Fruit fly (Drosophila melanogaster) whole organism, embryonic: ENCODE measurements around the gene Uggt.

Experiments used
- Asciz ChIP-seq: fragments of 200-800 bp; sonication (Bioruptor generic); optimal IDR thresholded peaks from 2 replicates; lab custom pipeline; 2017; ENCODE audit warnings: missing biosample characterization, mild to moderate bottlenecking, missing genetic modification characterization, missing genetic modification reagents
- Atf-2 ChIP-seq: fragments of 200-800 bp; sonication (Bioruptor generic); optimal IDR thresholded peaks from 2 replicates; lab custom pipeline; 2016; ENCODE audit warnings: missing biosample characterization, missing genetic modification characterization
- B-H1 ChIP-seq: fragments of 200-800 bp; sonication (Bioruptor generic); IDR thresholded peaks from 3 replicates; pipeline ENCODE4 v1.3.6; 2022; ENCODE audit warnings: missing biosample characterization, missing genetic modification characterization
- Bdp1 ChIP-seq: fragments of 200-800 bp; sonication (Bioruptor generic); optimal IDR thresholded peaks from 3 replicates; lab custom pipeline; 2016; ENCODE audit warnings: missing biosample characterization, missing genetic modification characterization
- CG10543 ChIP-seq: fragments of 200-800 bp; sonication (Bioruptor generic); optimal IDR thresholded peaks from 3 replicates; lab custom pipeline; 2017; ENCODE audit warnings: missing biosample characterization, mild to moderate bottlenecking, missing genetic modification characterization, moderate library complexity
- CG10959 ChIP-seq: fragments of 200-800 bp; sonication (Bioruptor generic); IDR thresholded peaks from 2 replicates; pipeline ENCODE4 v1.3.6; 2022; ENCODE audit warnings: missing biosample characterization, missing genetic modification characterization
- CG11695 ChIP-seq: fragments of 200-800 bp; sonication (Bioruptor generic); IDR thresholded peaks from 3 replicates; pipeline ENCODE4 v1.3.6; 2022; ENCODE audit warnings: missing biosample characterization, missing genetic modification characterization
- CG12104 ChIP-seq: fragments of 200-800 bp; sonication (Bioruptor generic); optimal IDR thresholded peaks from 3 replicates; lab custom pipeline; 2016; ENCODE audit warnings: missing biosample characterization, missing genetic modification characterization
- CG12236 ChIP-seq: fragments of 200-800 bp; sonication (Bioruptor generic); optimal IDR thresholded peaks from 2 replicates; lab custom pipeline; 2016; ENCODE audit warnings: missing biosample characterization, missing genetic modification characterization
- CG12744 ChIP-seq: fragments of 200-800 bp; sonication (Bioruptor generic); optimal IDR thresholded peaks from 2 replicates; lab custom pipeline; 2016; ENCODE audit warnings: missing biosample characterization, missing genetic modification characterization
- CG13123 ChIP-seq: fragments of 200-800 bp; sonication (Bioruptor generic); optimal IDR thresholded peaks from 2 replicates; lab custom pipeline; 2016; ENCODE audit warnings: missing biosample characterization, missing genetic modification characterization
- CG13894 ChIP-seq: fragments of 200-800 bp; sonication (Bioruptor generic); optimal IDR thresholded peaks from 3 replicates; lab custom pipeline; 2018; ENCODE audit warnings: missing biosample characterization, mild to moderate bottlenecking, missing genetic modification characterization, moderate library complexity
- CG14667 ChIP-seq: fragments of 200-800 bp; sonication (Bioruptor generic); IDR thresholded peaks from 2 replicates; pipeline ENCODE4 v1.3.6; 2022; ENCODE audit warnings: missing biosample characterization, missing genetic modification characterization
- CG17359 ChIP-seq: fragments of 200-800 bp; sonication (Bioruptor generic); optimal IDR thresholded peaks from 3 replicates; lab custom pipeline; 2018; ENCODE audit warnings: missing biosample characterization, mild to moderate bottlenecking, missing genetic modification characterization, moderate library complexity
- CG17912 ChIP-seq: fragments of 200-800 bp; sonication (Bioruptor generic); optimal IDR thresholded peaks from 2 replicates; lab custom pipeline; 2018; ENCODE audit warnings: missing biosample characterization, mild to moderate bottlenecking, missing genetic modification characterization
- CG1792 ChIP-seq: fragments of 200-800 bp; sonication (Bioruptor generic); optimal IDR thresholded peaks from 2 replicates; lab custom pipeline; 2016; ENCODE audit warnings: missing biosample characterization, missing genetic modification characterization
- CG2129 ChIP-seq: fragments of 200-800 bp; sonication (Bioruptor generic); IDR thresholded peaks from 2 replicates; pipeline ENCODE4 v1.3.6; 2022; ENCODE audit warnings: missing biosample characterization, missing genetic modification characterization; ENCODE audit not compliant: partially characterized antibody
- CG31388 ChIP-seq: fragments of 200-800 bp; sonication (Bioruptor generic); optimal IDR thresholded peaks from 2 replicates; lab custom pipeline; 2016; ENCODE audit warnings: missing biosample characterization, missing genetic modification characterization
- CG4360 ChIP-seq: fragments of 200-800 bp; sonication (Bioruptor generic); IDR thresholded peaks from 2 replicates; pipeline ENCODE4 v1.3.6; 2022; ENCODE audit warnings: missing biosample characterization, missing genetic modification characterization
- CG4854 ChIP-seq: fragments of 200-800 bp; sonication (Bioruptor generic); optimal IDR thresholded peaks from 2 replicates; lab custom pipeline; 2016; ENCODE audit warnings: missing biosample characterization, missing genetic modification characterization, inconsistent platforms
- CG6765 ChIP-seq: fragments of 200-800 bp; sonication (Bioruptor generic); optimal IDR thresholded peaks from 3 replicates; lab custom pipeline; 2017; ENCODE audit warnings: missing biosample characterization, mild to moderate bottlenecking, missing genetic modification characterization
- CG6813 ChIP-seq: fragments of 200-800 bp; sonication (Bioruptor generic); optimal IDR thresholded peaks from 2 replicates; lab custom pipeline; 2017; ENCODE audit warnings: missing biosample characterization, missing genetic modification characterization, mild to moderate bottlenecking, moderate library complexity, missing genetic modification reagents
- CG7786 ChIP-seq: fragments of 200-800 bp; sonication (Bioruptor generic); optimal IDR thresholded peaks from 2 replicates; lab custom pipeline; 2016; ENCODE audit warnings: missing biosample characterization, missing genetic modification characterization
- CG8478 ChIP-seq: fragments of >200 bp; optimal IDR thresholded peaks from 2 replicates; lab custom pipeline; 2018
- CG9215 ChIP-seq: fragments of 200-800 bp; sonication (Bioruptor generic); IDR thresholded peaks from 2 replicates; pipeline ENCODE4 v1.3.6; 2022; ENCODE audit warnings: missing biosample characterization, missing genetic modification characterization
- CG9797 ChIP-seq: fragments of 200-800 bp; sonication (Bioruptor generic); optimal IDR thresholded peaks from 3 replicates; lab custom pipeline; 2018; ENCODE audit warnings: missing biosample characterization, mild to moderate bottlenecking, missing genetic modification characterization
- Chrac-16 ChIP-seq: fragments of 200-800 bp; sonication (Bioruptor generic); optimal IDR thresholded peaks from 3 replicates; lab custom pipeline; 2016; ENCODE audit warnings: missing biosample characterization, missing genetic modification characterization
- GATAe ChIP-seq: fragments of 200-800 bp; sonication (Bioruptor generic); conservative IDR thresholded peaks from 2 replicates; pipeline ENCODE4 v1.3.6; 2022; ENCODE audit warnings: missing biosample characterization, missing genetic modification characterization
- HmgD ChIP-seq: fragments of 200-800 bp; sonication (Bioruptor generic); optimal IDR thresholded peaks from 3 replicates; lab custom pipeline; 2016; ENCODE audit warnings: missing biosample characterization, missing genetic modification characterization
- Kr ChIP-seq: fragments of 200-800 bp; sonication (Bioruptor generic); optimal IDR thresholded peaks from 2 replicates; lab custom pipeline; 2017; ENCODE audit warnings: missing biosample characterization, mild to moderate bottlenecking, missing genetic modification characterization
- Mes4 ChIP-seq: fragments of 200-800 bp; sonication (Bioruptor generic); optimal IDR thresholded peaks from 2 replicates; lab custom pipeline; 2016; ENCODE audit warnings: missing biosample characterization, missing genetic modification characterization
- NC2α ChIP-seq: fragments of 200-800 bp; sonication (Bioruptor generic); optimal IDR thresholded peaks from 2 replicates; lab custom pipeline; 2016; ENCODE audit warnings: missing biosample characterization, missing genetic modification characterization
- Six4 ChIP-seq: fragments of 200-800 bp; sonication (Bioruptor generic); optimal IDR thresholded peaks from 2 replicates; lab custom pipeline; 2016; ENCODE audit warnings: missing biosample characterization, missing genetic modification characterization
- Sox102F ChIP-seq: fragments of 200-800 bp; sonication (Bioruptor generic); optimal IDR thresholded peaks from 2 replicates; lab custom pipeline; 2018; ENCODE audit warnings: missing biosample characterization, mild to moderate bottlenecking, missing genetic modification characterization, moderate library complexity
- Spps ChIP-seq: fragments of 200-800 bp; sonication (Bioruptor generic); optimal IDR thresholded peaks from 2 replicates; lab custom pipeline; 2018; ENCODE audit warnings: missing biosample characterization, mild to moderate bottlenecking, missing genetic modification characterization
- az2 ChIP-seq: fragments of 200-800 bp; sonication (Bioruptor generic); optimal IDR thresholded peaks from 3 replicates; lab custom pipeline; 2016; ENCODE audit warnings: missing biosample characterization, missing genetic modification characterization
- cad ChIP-seq: fragments of >200 bp; optimal IDR thresholded peaks from 2 replicates; lab custom pipeline; 2017; ENCODE audit warnings: missing biosample characterization, missing genetic modification characterization
- cg ChIP-seq: fragments of 200-800 bp; sonication (Bioruptor generic); optimal IDR thresholded peaks from 3 replicates; lab custom pipeline; 2019; ENCODE audit warnings: missing biosample characterization, mild to moderate bottlenecking, missing genetic modification characterization, moderate library complexity
- chm ChIP-seq: fragments of 200-800 bp; sonication (Bioruptor generic); IDR thresholded peaks from 2 replicates; pipeline ENCODE4 v1.3.6; 2022; ENCODE audit warnings: missing biosample characterization, missing genetic modification characterization
- dan ChIP-seq: fragments of 200-800 bp; sonication (Bioruptor generic); IDR thresholded peaks from 2 replicates; pipeline ENCODE4 v1.3.6; 2022; ENCODE audit warnings: missing biosample characterization, missing genetic modification characterization
- danr ChIP-seq: fragments of 200-800 bp; sonication (Bioruptor generic); IDR thresholded peaks from 2 replicates; pipeline ENCODE4 v1.3.6; 2022; ENCODE audit warnings: missing biosample characterization, missing genetic modification characterization
- dmrt11E ChIP-seq: fragments of 200-800 bp; sonication (Bioruptor generic); optimal IDR thresholded peaks from 3 replicates; lab custom pipeline; 2018; ENCODE audit warnings: missing biosample characterization, mild to moderate bottlenecking, missing genetic modification characterization, moderate library complexity
- gro ChIP-seq: fragments of 200-800 bp; sonication (Bioruptor generic); optimal IDR thresholded peaks from 2 replicates; lab custom pipeline; 2016; ENCODE audit warnings: missing biosample characterization, missing genetic modification characterization
- lilli ChIP-seq: fragments of 200-800 bp; sonication (Bioruptor generic); optimal IDR thresholded peaks from 3 replicates; lab custom pipeline; 2016; ENCODE audit warnings: missing biosample characterization, missing genetic modification characterization
- lola ChIP-seq, 3 experiments: fragments of >200 bp in 2 of 3; fragments of 200-800 bp in 1 of 3; sonication (Bioruptor generic) in 1 of 3; optimal IDR thresholded peaks; 2 replicates each; lab custom pipeline; 2017 to 2019; ENCODE audit warnings: missing biosample characterization in 3 of 3, missing genetic modification characterization in 3 of 3, mild to moderate bottlenecking in 1 of 3, moderate library complexity in 1 of 3
- pho ChIP-seq: fragments of 200-800 bp; sonication (Bioruptor generic); optimal IDR thresholded peaks from 2 replicates; lab custom pipeline; 2016; ENCODE audit warnings: missing biosample characterization, missing genetic modification characterization
- pnt ChIP-seq: fragments of 200-800 bp; sonication (Bioruptor generic); optimal IDR thresholded peaks from 3 replicates; lab custom pipeline; 2016; ENCODE audit warnings: missing biosample characterization, missing genetic modification characterization
- scrt ChIP-seq: fragments of 200-800 bp; sonication (Bioruptor generic); optimal IDR thresholded peaks from 2 replicates; lab custom pipeline; 2018; ENCODE audit warnings: missing biosample characterization, mild to moderate bottlenecking, missing genetic modification characterization, moderate library complexity
- slbo ChIP-seq: fragments of 200-800 bp; sonication (Bioruptor generic); IDR thresholded peaks from 2 replicates; pipeline ENCODE4 v1.3.6; 2022; ENCODE audit warnings: missing biosample characterization, missing genetic modification characterization
- zen ChIP-seq: fragments of 200-800 bp; sonication (Bioruptor generic); optimal IDR thresholded peaks from 3 replicates; lab custom pipeline; 2018; ENCODE audit warnings: missing biosample characterization, mild to moderate bottlenecking, missing genetic modification characterization, moderate library complexity
- zen2 ChIP-seq: fragments of 200-800 bp; sonication (Bioruptor generic); IDR thresholded peaks from 3 replicates; pipeline ENCODE4 v1.3.6; 2022; ENCODE audit warnings: missing biosample characterization, missing genetic modification characterization; ENCODE audit not compliant: partially characterized antibody

The Uggt gene

DNA sequence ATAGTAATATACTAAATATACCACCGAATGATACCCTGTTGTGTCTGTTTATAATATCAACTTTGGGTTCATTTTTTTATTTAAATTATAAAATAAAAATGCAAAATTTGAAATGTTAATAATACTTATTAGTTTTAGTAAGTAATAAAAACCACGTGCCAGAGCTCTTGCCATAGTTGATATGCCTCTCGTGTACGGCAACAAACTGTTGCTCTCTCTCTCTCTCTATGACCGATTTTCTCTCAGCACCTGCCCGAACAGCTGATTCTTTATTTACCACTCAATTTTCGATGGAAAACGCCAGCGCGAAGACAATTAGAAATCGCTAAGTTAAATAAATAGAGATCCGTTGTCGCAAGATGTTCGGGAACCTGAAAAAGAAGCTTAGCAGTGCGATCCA lies 5.0 kb upstream of the Uggt start, which contains the start of gene Dysb (continued):
- TF ChIP-seq lilli (GFP tag; lab: Kevin White, UChicago) (peak; percentile 84), Bdp1 (GFP tag; lab: Kevin White, UChicago) (peak; percentile 49), slbo (GFP tag; lab: Robert Waterston, UW) (peak; percentile 95), CG31388 (GFP tag; lab: Kevin White, UChicago) (peak; percentile 15), scrt (peak; percentile 93), CG6813 (peak; percentile 85), gro (GFP tag; lab: Kevin White, UChicago) (peak; percentile 37), HmgD (GFP tag; lab: Kevin White, UChicago) (no peak), dmrt11E (tag; lab: Kevin White, UChicago) (peak; percentile 86), CG1792 (no peak), CG11695 (GFP tag; lab: Robert Waterston, UW) (peak; percentile 91), pnt (peak; percentile 34), cg (GFP tag; lab: Kevin White, UChicago) (no peak), dan (GFP tag; lab: Robert Waterston, UW) (no peak), CG17359 (tag; lab: Kevin White, UChicago) (peak; percentile 94), Atf-2 (GFP tag; lab: Kevin White, UChicago) (peak; percentile 53), CG14667 (GFP tag; lab: Robert Waterston, UW) (no peak; the same call in 1 of the 2 replicates), CG10959 (GFP tag; lab: Robert Waterston, UW) (no peak; the same call in 1 of the 2 replicates), CG12744 (peak; percentile 65), az2 (peak; percentile 88), zen (tag; lab: Kevin White, UChicago) (peak; percentile 75), B-H1 (GFP tag; lab: Robert Waterston, UW) (peak; percentile 87), lola (GFP tag; optimal IDR thresholded peaks at IDR 0.05; lab: Kevin White, UChicago) (peak in 1 of 3 experiments; percentile 78), CG6765 (GFP tag; lab: Kevin White, UChicago) (peak; percentile 79), Mes4 (GFP tag; lab: Kevin White, UChicago) (peak; percentile 27), CG12236 (GFP tag; lab: Kevin White, UChicago) (no peak), CG10543 (peak; percentile 83), CG9215 (GFP tag; lab: Robert Waterston, UW) (no peak; the same call in 1 of the 2 replicates), Kr (GFP tag; lab: Kevin White, UChicago) (no peak), CG12104 (GFP tag; lab: Kevin White, UChicago) (peak; percentile 44), CG13123 (GFP tag; lab: Kevin White, UChicago) (peak; percentile 43), CG13894 (tag; lab: Kevin White, UChicago) (peak; percentile 85), CG4360 (no peak; the same call in 1 of the 2 replicates), CG17912 (GFP tag; lab: Kevin White, UChicago) (peak; percentile 27), Asciz (GFP tag; lab: Kevin White, UChicago) (peak; percentile 91), Six4 (GFP tag; lab: Kevin White, UChicago) (peak; percentile 72), danr (GFP tag; lab: Robert Waterston, UW) (peak; percentile 69; the same call in 1 of the 2 replicates), CG7786 (GFP tag; lab: Kevin White, UChicago) (peak; percentile 50), CG4854 (peak; percentile 17), GATAe (GFP tag; lab: Robert Waterston, UW) (peak; percentile 21; the same call in 1 of the 2 replicates), Spps (tag; lab: Kevin White, UChicago) (peak; percentile 68), pho (GFP tag; lab: Kevin White, UChicago) (peak; percentile 61), chm (GFP tag; lab: Robert Waterston, UW) (peak; percentile 95), cad (GFP tag; lab: Kevin White, UChicago) (no peak), NC2α (GFP tag; lab: Kevin White, UChicago) (no peak), Sox102F (peak; percentile 89), CG2129 (no peak), zen2 (GFP tag; lab: Robert Waterston, UW) (no peak), CG8478 (lab: Kevin White, UChicago) (no peak), Chrac-16 (GFP tag; lab: Kevin White, UChicago) (peak; percentile 85), CG9797 (GFP tag; lab: Kevin White, UChicago) (peak; percentile 25)
